Worm (Caenorhabditis elegans) whole organism, dauer: ENCODE results near the gene srh-140.
"Not testable (repeated sequence)": the region's sequence is repeated elsewhere in the genome, so short reads cannot be mapped to it uniquely, and the experiment has no call there.

Source experiments
- unc-62 ChIP-seq: sonication (generic microtip); optimal IDR thresholded peaks from 2 replicates; lab custom pipeline; 2017; ENCODE audit warnings: missing biosample characterization, missing genetic modification reagents, missing genetic modification characterization

Gene srh-140

ce11 chrV:15754731-15755130, 32.7 kb downstream of the srh-140 start, which contains the start of gene str-8:
TSS of gene str-8 (plus strand) at chrV:15755031.
- not testable (repeated sequence) for TF ChIP-seq unc-62

ce11 chrV:15757645-15758044, 35.7 kb downstream of the srh-140 start:
- TF ChIP-seq unc-62, result no peak

ce11 chrV:15758449-15758848, 36.5 kb downstream of the srh-140 start, which contains the start of gene str-9:
TSS of gene str-9 (plus strand) at chrV:15758749.
- no peak for TF ChIP-seq unc-62

DNA sequence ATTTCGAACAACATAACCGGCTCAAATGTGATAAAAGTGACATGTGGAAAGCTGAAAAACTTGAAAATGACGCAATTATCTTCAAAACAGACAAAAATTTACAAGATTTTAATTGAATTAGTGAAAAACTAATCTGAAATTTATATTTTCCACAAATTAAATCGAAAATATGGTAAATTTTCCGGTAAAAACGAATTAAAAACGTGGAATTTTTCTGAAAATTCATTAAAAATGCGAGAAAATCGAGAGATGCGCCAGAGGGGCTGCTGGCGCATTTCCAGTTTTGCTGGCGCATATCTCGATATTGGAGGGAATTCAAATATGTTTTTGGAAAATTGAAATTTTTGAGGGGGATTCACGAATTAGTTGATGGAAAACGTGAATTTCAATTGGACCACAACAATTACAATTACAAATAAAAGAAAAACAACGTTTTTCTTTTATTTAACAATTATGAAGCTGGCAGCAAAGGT, 44.2 kb downstream of the srh-140 start, which contains the start of the genes haf-3 and F57A10.2:
Gene haf-3 (minus strand): TSS at position 51 of the 473 bp plus-strand sequence.
Gene F57A10.2 (plus strand): TSS at position 454 of the 473 bp plus-strand sequence.
- no peak for TF ChIP-seq unc-62

DNA sequence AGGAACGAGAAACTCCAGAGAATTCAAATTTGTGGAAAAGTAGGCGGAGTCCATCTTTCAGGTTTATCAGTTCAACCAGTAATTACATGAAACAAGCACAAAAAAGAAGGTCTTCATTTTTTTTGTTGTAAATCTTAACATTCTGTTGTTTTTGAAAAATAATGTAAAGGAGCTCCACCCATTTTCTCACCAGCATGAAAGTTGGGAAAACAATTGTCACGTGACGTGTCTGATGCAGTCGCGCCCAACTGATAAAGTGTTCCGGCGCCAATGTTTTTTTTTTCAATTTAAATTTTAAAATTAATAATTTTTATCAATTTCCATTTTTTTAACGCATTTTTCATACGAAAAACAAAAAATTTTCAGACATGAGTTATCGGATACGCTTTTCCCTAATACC, 47.1 kb downstream of the srh-140 start, which contains the start of gene F57A10.4:
Gene F57A10.4 (plus strand): TSS at position 367 of the 400 bp plus-strand sequence.
- TF ChIP-seq unc-62, result no peak

DNA sequence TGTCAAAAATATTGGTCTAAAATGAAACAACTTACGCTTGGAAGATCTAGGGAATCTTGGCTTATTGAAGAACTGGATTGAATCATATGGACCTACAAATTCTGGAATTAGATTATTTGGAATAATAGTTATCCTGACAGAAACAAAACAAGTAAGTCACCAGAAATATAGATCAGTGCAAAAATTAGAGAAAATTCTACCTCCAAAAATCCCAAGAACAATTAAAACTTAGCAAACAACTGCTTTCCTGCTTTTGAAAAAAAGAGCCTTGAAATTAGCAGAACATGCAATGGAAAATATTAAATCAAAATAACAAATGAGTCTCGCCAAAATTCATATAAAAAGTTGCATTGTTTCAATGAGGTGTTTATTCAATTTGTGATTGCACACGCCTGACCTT, 51.2 kb downstream of the srh-140 start, which contains the start of gene nhr-60:
Gene nhr-60 (minus strand): TSS at position 101 of the 400 bp plus-strand sequence.
- no peak for TF ChIP-seq unc-62
